Worm (Caenorhabditis elegans): ENCODE measurements around the gene unc-17.
A peak's percentile ranks its signal among the peaks of the same experiment; 100 is the strongest.

Gene unc-17

DNA sequence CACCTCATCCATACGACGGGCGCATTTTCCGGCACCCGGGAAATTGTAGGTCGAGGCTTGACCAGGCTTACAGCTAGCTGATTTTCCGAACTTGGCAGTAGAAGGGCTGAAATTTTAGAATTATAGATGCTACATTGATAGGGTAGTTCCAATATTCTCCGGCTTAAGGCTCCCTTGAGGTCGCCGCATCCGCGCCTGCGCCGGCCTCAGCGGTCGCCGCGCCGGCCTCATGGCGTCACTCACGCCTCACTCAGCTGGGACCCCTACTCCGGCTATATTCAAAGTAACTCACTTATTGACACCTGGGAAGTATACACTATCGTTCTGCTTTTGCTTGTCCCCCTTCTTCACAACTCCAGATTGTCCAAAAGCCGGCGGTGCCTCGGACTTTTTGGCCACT is 20.4 kb downstream of the unc-17 start (continued):
- TF ChIP-seq madf-3 (GFP tag; IDR thresholded peaks at IDR 0.05), result no peak
- TF ChIP-seq madf-8 (GFP tag; conservative IDR thresholded peaks at IDR 0.05), result no peak
- no peak for TF ChIP-seq D2030.7 (GFP tag; IDR thresholded peaks at IDR 0.05)

DNA sequence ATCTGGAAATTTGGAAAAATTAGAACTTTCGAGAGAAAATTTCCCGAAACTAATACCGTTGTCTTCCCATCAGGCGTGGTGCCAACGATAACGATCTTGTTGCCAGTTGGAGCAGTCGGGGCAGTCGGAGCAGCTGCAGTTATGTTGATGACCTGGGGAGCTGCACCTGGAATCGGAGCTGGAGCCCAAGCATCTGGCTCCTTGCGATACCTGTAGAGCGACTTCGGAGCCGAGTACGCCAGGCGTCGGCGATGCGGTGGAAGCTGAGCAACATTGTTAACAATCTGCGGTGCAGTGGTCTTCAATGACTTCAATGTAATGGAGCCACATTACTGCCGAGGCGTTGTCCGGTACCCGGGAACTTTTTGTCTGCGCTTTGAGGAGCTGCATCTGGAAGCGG is 22.7 kb downstream of the unc-17 start:
- TF ChIP-seq zfh-2 (GFP tag; conservative IDR thresholded peaks at IDR 0.05), result peak; percentile 72
- TF ChIP-seq egrh-3 (GFP tag; IDR thresholded peaks at IDR 0.05), result peak; percentile 23; the same call in 1 of the 2 replicates
- TF ChIP-seq tbx-9 (tag; optimal IDR thresholded peaks at IDR 0.05; ENCODE audit: borderline replicate concordance), result no peak

DNA sequence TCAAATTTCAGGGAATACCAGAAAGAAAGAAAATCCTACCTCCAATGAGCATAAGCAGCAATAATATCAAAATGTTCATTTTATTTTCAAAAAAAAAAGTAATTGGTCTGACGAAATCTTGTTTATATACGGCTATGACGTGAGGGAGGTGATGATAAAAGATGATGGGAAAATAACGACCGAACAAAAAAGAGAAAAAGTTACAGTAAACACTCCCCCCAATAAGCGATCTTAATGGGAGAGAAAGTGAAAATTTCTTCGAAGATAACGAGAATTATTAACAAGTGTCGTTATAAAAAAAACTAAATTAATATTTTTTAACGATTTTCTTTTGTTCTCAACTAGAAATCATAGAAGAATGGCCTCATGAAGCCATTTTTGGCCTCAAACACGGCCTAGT is 24.5 kb downstream of the unc-17 start, which contains the start of gene Y37E11B.7:
TSS of gene Y37E11B.7 (minus strand) at position 207 of the 400 bp plus-strand sequence.
- TF ChIP-seq xnd-1 (tag; optimal IDR thresholded peaks at IDR 0.05) (no peak), zfh-2 (GFP tag; conservative IDR thresholded peaks at IDR 0.05) (no peak), unc-130 (GFP tag; optimal IDR thresholded peaks at IDR 0.05) (no peak), ets-4 (GFP tag; optimal IDR thresholded peaks at IDR 0.05) (no peak), chd-7 (tag; optimal IDR thresholded peaks at IDR 0.05) (no peak), efl-1 (GFP tag; optimal IDR thresholded peaks at IDR 0.05) (no peak), C17E4.6 (GFP tag; IDR thresholded peaks at IDR 0.05) (no peak), snpc-1.1 (tag; optimal IDR thresholded peaks at IDR 0.05; ENCODE audit: insufficient read depth) (no peak), madf-6 (GFP tag; IDR thresholded peaks at IDR 0.05) (no peak), snpc-4 (GFP tag; optimal IDR thresholded peaks at IDR 0.05) (no peak), snpc-4 (tag; optimal IDR thresholded peaks at IDR 0.05) (no peak), dpff-1 (tag; optimal IDR thresholded peaks at IDR 0.05) (no peak), zim-3 (tag; optimal IDR thresholded peaks at IDR 0.05) (no peak), F37B4.10 (GFP tag; IDR thresholded peaks at IDR 0.05) (no peak), sptf-2 (GFP tag; optimal IDR thresholded peaks at IDR 0.05) (no peak)

DNA sequence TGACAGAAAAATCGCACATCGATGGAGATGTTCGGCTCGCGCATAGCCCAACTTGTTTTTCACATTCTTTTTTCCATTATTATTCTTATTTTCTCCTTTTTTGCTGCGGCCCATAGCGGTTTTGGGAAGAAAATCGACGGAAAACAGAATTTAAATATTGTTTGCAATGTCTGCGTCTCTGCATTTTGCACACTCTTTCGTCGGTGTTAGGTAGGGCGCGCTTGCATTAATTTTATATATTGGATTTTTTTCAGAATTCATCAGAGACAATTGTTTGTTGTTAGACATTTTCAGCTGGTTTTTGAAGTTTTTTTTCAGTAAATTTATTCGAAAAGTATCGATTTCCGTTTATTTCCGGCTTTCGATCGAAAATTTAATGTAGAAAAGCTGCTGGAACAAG is 25.4 kb downstream of the unc-17 start, which contains the start of gene Y37E11B.6:
TSS of gene Y37E11B.6 (minus strand) at position 181 of the 400 bp plus-strand sequence.
- TF ChIP-seq hmg-1.2 (GFP tag; IDR thresholded peaks at IDR 0.05) (peak; percentile 98), mcd-1 (GFP tag; IDR thresholded peaks at IDR 0.05) (peak; percentile 62), ceh-27 (GFP tag; optimal IDR thresholded peaks at IDR 0.05) (no peak), mel-28 (tag; optimal IDR thresholded peaks at IDR 0.05; ENCODE audit: borderline replicate concordance) (no peak)

DNA sequence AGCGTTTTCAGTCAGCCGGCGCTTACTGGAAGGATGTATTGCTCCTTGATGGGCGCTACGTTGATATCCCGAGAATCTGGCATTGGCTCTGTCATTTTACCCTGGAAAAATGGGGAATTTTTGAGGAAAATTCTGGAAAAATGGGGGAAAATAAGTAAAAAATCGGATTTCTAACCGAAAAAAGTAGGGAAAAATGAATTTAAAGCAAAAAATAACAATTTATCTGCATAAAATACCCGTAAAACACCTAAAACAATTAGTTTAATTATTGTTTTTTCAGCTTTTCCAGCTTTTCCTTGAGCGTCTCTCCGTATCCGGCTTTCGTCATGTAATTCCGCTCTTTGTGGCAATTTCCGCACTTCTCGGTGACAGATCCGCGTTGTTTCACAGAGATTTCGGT is 26.0 kb downstream of the unc-17 start, which contains the start of gene Y37E11B.5:
TSS of gene Y37E11B.5 (minus strand) at position 101 of the 400 bp plus-strand sequence.
- TF ChIP-seq lsy-27 (tag; optimal IDR thresholded peaks at IDR 0.05; ENCODE audit: borderline replicate concordance, insufficient read depth) (no peak), B0019.2 (GFP tag; conservative IDR thresholded peaks at IDR 0.05) (no peak), mel-28 (tag; optimal IDR thresholded peaks at IDR 0.05; ENCODE audit: borderline replicate concordance) (no peak), zim-3 (tag; optimal IDR thresholded peaks at IDR 0.05) (no peak), ztf-6 (GFP tag; IDR thresholded peaks at IDR 0.05) (no peak), hsf-1 (GFP tag; IDR thresholded peaks at IDR 0.05) (no peak), chd-7 (tag; optimal IDR thresholded peaks at IDR 0.05) (no peak)

DNA sequence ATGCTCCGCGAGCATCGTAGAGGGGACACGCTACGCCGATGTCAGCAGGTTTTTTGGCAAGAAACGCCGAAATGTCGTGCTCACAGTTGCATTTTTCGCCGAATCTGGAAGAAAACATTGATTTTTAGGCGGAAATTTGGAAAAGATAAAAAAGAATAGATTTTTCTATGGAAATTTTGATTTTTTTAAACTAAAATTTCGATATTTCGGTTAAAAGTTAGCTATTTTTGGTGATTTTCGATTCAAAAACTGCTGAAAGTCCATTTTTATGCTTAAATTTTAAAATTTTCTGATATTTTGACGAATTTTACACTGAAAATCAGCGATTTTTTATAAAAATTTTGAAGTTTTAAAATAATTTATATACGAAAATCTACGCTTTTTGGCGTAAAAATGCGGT is 27.1 kb downstream of the unc-17 start:
- TF ChIP-seq ztf-26 (tag; optimal IDR thresholded peaks at IDR 0.05) (no peak), ztf-22 (GFP tag; optimal IDR thresholded peaks at IDR 0.05) (no peak), Y67H2A.10 (GFP tag; conservative IDR thresholded peaks at IDR 0.05) (no peak), let-607 (tag; optimal IDR thresholded peaks at IDR 0.05) (no peak), mxl-1 (tag; optimal IDR thresholded peaks at IDR 0.05) (no peak), snpc-4 (GFP tag; optimal IDR thresholded peaks at IDR 0.05) (no peak), snpc-4 (tag; optimal IDR thresholded peaks at IDR 0.05) (no peak), rpc-1 (optimal IDR thresholded peaks at IDR 0.05) (no peak), rpc-1 (tag; optimal IDR thresholded peaks at IDR 0.05) (no peak)
